Worm (Caenorhabditis elegans) whole organism, early embryonic: ENCODE measurements around the gene T26H8.5.
"Not testable (repeated sequence)": the region's sequence is repeated elsewhere in the genome, so short reads cannot be mapped to it uniquely, and the experiment has no call there.

ENCODE experiments used
- F13C5.2 ChIP-seq: sonication (generic microtip); optimal IDR thresholded peaks from 2 replicates; lab custom pipeline; 2017; ENCODE audit warnings: mild to moderate bottlenecking, missing genetic modification characterization, inconsistent platforms, missing compliant biosample characterization
- ama-1 ChIP-seq: fragments of 150-350 bp; optimal IDR thresholded peaks from 2 replicates; lab custom pipeline; 2014
- flt-1 ChIP-seq: fragments of 200-800 bp; sonication (Bioruptor generic); IDR thresholded peaks from 2 replicates; pipeline ENCODE4 v1.3.6; 2022; ENCODE audit warnings: missing genetic modification characterization, missing compliant biosample characterization
- pes-1 ChIP-seq: fragments of 200-800 bp; sonication (Bioruptor generic); IDR thresholded peaks from 2 replicates; pipeline ENCODE4 v1.3.6; 2022; ENCODE audit warnings: missing genetic modification reagents, missing genetic modification characterization, missing compliant biosample characterization
- tbx-37 ChIP-seq: fragments of 200-800 bp; sonication (Bioruptor generic); conservative IDR thresholded peaks from 2 replicates; pipeline ENCODE4 v1.3.6; 2022; ENCODE audit warnings: missing genetic modification reagents, missing genetic modification characterization, missing compliant biosample characterization

DNA sequence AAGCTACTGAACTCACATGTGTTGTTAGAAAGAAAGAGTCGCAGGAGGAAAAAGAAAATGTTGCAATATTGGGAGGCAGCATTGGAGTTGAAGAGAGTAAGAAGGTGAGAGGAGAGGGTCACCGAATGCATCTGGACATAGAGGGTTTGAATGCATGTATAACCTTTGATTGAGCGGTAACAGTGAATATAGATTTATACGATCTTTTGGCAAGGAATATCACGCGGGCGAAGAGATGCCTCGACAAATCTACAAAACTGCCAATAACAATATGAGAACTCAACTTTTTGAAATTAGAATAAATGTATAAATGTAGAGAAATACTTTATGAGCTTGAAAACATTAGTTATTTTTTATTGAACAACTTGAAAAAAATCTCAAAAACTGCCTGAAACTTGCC lies 43.1 kb downstream of the T26H8.5 start, which contains the start of gene M01B2.10:
- TF ChIP-seq ama-1 (lab: Kevin White, UChicago); F13C5.2 (tag; lab: Kevin White, UChicago); flt-1 (GFP tag; lab: Robert Waterston, UW); tbx-37; pes-1 (GFP tag; lab: Robert Waterston, UW): not testable (repeated sequence)
